Worm (Caenorhabditis elegans): ENCODE results near the gene F43C1.5.

ce11 chrIII:4186751-4187309 lies 42.1 kb upstream of the F43C1.5 start, which contains the start of gene lars-1:
- TF ChIP-seq ztf-11 (tag; optimal IDR thresholded peaks at IDR 0.05) (no peak), mdl-1 (tag; optimal IDR thresholded peaks at IDR 0.05) (no peak), nhr-76 (tag; optimal IDR thresholded peaks at IDR 0.05) (no peak), daf-12 (tag; optimal IDR thresholded peaks at IDR 0.05) (no peak), ama-1 (optimal IDR thresholded peaks at IDR 0.05) (no peak), mml-1 (tag; optimal IDR thresholded peaks at IDR 0.05) (no peak)

Measured in whole organism, L3 larva.